Worm (Caenorhabditis elegans) whole organism, midembryonic: ENCODE results near the gene cyp-34A9.

ENCODE experiments used
- T22C8.4 ChIP-seq: fragments of 200-800 bp; sonication (Bioruptor generic); IDR thresholded peaks from 2 replicates; pipeline ENCODE4 v1.3.6; 2022; ENCODE audit warnings: missing genetic modification characterization, missing compliant biosample characterization
- cog-1 ChIP-seq: sonication (generic microtip); optimal IDR thresholded peaks from 2 replicates; lab custom pipeline; 2016; ENCODE audit warnings: missing genetic modification characterization, missing compliant biosample characterization
- flt-1 ChIP-seq: fragments of 200-800 bp; sonication (Bioruptor generic); IDR thresholded peaks from 2 replicates; pipeline ENCODE4 v1.3.6; 2022; ENCODE audit warnings: missing genetic modification characterization, missing compliant biosample characterization
- med-1 ChIP-seq: sonication (generic microtip); optimal IDR thresholded peaks from 2 replicates; lab custom pipeline; 2017; ENCODE audit warnings: missing genetic modification characterization, mild to moderate bottlenecking, missing compliant biosample characterization, antibody characterized with exemption, missing genetic modification reagents; ENCODE audit not compliant: insufficient read depth
- ref-1 ChIP-seq: fragments of 200-800 bp; sonication (Bioruptor generic); conservative IDR thresholded peaks from 2 replicates; pipeline ENCODE4 v1.3.6; 2022; ENCODE audit warnings: missing genetic modification reagents, missing genetic modification characterization, missing compliant biosample characterization
- tab-1 ChIP-seq: fragments of 200-800 bp; sonication (Bioruptor generic); IDR thresholded peaks from 2 replicates; pipeline ENCODE4 v1.3.6; 2022; ENCODE audit warnings: missing genetic modification characterization, missing compliant biosample characterization
- ztf-23 ChIP-seq: fragments of 200-800 bp; sonication (Bioruptor generic); IDR thresholded peaks from 2 replicates; pipeline ENCODE4 v1.3.6; 2022; ENCODE audit warnings: missing genetic modification reagents, missing genetic modification characterization, missing compliant biosample characterization
- ztf-29 ChIP-seq: fragments of 200-800 bp; sonication (Bioruptor generic); IDR thresholded peaks from 2 replicates; pipeline ENCODE4 v1.3.6; 2022; ENCODE audit warnings: missing genetic modification reagents, missing genetic modification characterization, missing compliant biosample characterization

- TF ChIP-seq flt-1 (GFP tag; lab: Robert Waterston, UW) (no peak), T22C8.4 (GFP tag; lab: Robert Waterston, UW) (no peak), cog-1 (no peak), ztf-29 (GFP tag; lab: Robert Waterston, UW) (no peak), tab-1 (GFP tag; lab: Robert Waterston, UW) (no peak), ref-1 (no peak), ztf-23 (no peak), med-1 (GFP tag; lab: Kevin White, UChicago) (no peak)
Observed at ce11 chrV:3931326-3931725, 39.0 kb downstream of the cyp-34A9 start, which contains the start of gene srx-63.
